Fruit fly (Drosophila melanogaster) whole organism, embryonic: ENCODE results near the gene CG33258.

Experiments
- Adf1 ChIP-seq: fragments of 200-800 bp; sonication (Bioruptor generic); IDR thresholded peaks from 2 replicates; pipeline ENCODE4 v1.3.6; 2022; ENCODE audit warnings: missing biosample characterization, missing genetic modification characterization
- Asciz ChIP-seq: fragments of 200-800 bp; sonication (Bioruptor generic); optimal IDR thresholded peaks from 2 replicates; lab custom pipeline; 2017; ENCODE audit warnings: missing biosample characterization, mild to moderate bottlenecking, missing genetic modification characterization, missing genetic modification reagents
- CG10543 ChIP-seq: fragments of 200-800 bp; sonication (Bioruptor generic); optimal IDR thresholded peaks from 3 replicates; lab custom pipeline; 2017; ENCODE audit warnings: missing biosample characterization, mild to moderate bottlenecking, missing genetic modification characterization, moderate library complexity
- CG11560 ChIP-seq: fragments of 200-800 bp; sonication (Bioruptor generic); IDR thresholded peaks from 3 replicates; pipeline ENCODE4 v1.3.6; 2022; ENCODE audit warnings: missing biosample characterization, missing genetic modification characterization
- CG1233 ChIP-seq: fragments of 200-800 bp; sonication (Bioruptor generic); optimal IDR thresholded peaks from 4 replicates; lab custom pipeline; 2018; ENCODE audit warnings: missing biosample characterization, mild to moderate bottlenecking, missing genetic modification characterization
- CG12769 ChIP-seq: fragments of 200-800 bp; sonication (Bioruptor generic); optimal IDR thresholded peaks from 2 replicates; lab custom pipeline; 2019; ENCODE audit warnings: missing biosample characterization, mild to moderate bottlenecking, missing genetic modification characterization, moderate library complexity
- CG15011 ChIP-seq: fragments of 200-800 bp; sonication (Bioruptor generic); optimal IDR thresholded peaks from 3 replicates; lab custom pipeline; 2018; ENCODE audit warnings: missing biosample characterization, mild to moderate bottlenecking, missing genetic modification characterization
- CG17328 ChIP-seq: fragments of 200-800 bp; sonication (Bioruptor generic); IDR thresholded peaks from 2 replicates; pipeline ENCODE4 v1.3.6; 2022; ENCODE audit warnings: missing biosample characterization, missing genetic modification characterization
- CG1832 ChIP-seq: fragments of 200-800 bp; sonication (Bioruptor generic); optimal IDR thresholded peaks from 2 replicates; lab custom pipeline; 2017; ENCODE audit warnings: missing biosample characterization, mild to moderate bottlenecking, missing genetic modification characterization, inconsistent platforms
- CG2199 ChIP-seq: fragments of 200-800 bp; sonication (Bioruptor generic); IDR thresholded peaks from 3 replicates; pipeline ENCODE4 v1.3.6; 2022; ENCODE audit warnings: missing biosample characterization, missing genetic modification characterization
- CG30020 ChIP-seq: fragments of 200-800 bp; optimal IDR thresholded peaks from 2 replicates; lab custom pipeline; 2019; ENCODE audit warnings: missing biosample characterization, mild to moderate bottlenecking, missing genetic modification characterization, moderate library complexity
- CG3838 ChIP-seq: fragments of 200-800 bp; sonication (Bioruptor generic); optimal IDR thresholded peaks from 3 replicates; lab custom pipeline; 2016; ENCODE audit warnings: missing biosample characterization, missing genetic modification characterization
- CG4360 ChIP-seq: fragments of 200-800 bp; sonication (Bioruptor generic); IDR thresholded peaks from 2 replicates; pipeline ENCODE4 v1.3.6; 2022; ENCODE audit warnings: missing biosample characterization, missing genetic modification characterization
- CG4424 ChIP-seq: fragments of 200-800 bp; sonication (Bioruptor generic); optimal IDR thresholded peaks from 3 replicates; lab custom pipeline; 2016; ENCODE audit warnings: missing biosample characterization, missing genetic modification characterization
- CG6791 ChIP-seq: fragments of 200-800 bp; sonication (Bioruptor generic); IDR thresholded peaks from 3 replicates; pipeline ENCODE4 v1.3.6; 2022; ENCODE audit warnings: missing biosample characterization, missing genetic modification characterization; ENCODE audit not compliant: partially characterized antibody
- CG8290 ChIP-seq, 3 experiments: fragments of 200-800 bp; sonication (Bioruptor generic); optimal IDR thresholded peaks; 2 replicates each; lab custom pipeline; 2016 to 2019; ENCODE audit warnings: missing biosample characterization in 3 of 3, missing genetic modification characterization in 3 of 3, mild to moderate bottlenecking in 2 of 3, moderate library complexity in 1 of 3
- Camta ChIP-seq: fragments of 200-800 bp; sonication (Bioruptor generic); optimal IDR thresholded peaks from 2 replicates; lab custom pipeline; 2016; ENCODE audit warnings: missing biosample characterization, missing genetic modification characterization
- D19A ChIP-seq: fragments of 200-800 bp; optimal IDR thresholded peaks from 3 replicates; lab custom pipeline; 2019; ENCODE audit warnings: missing biosample characterization, mild to moderate bottlenecking, missing genetic modification characterization, moderate library complexity
- Dfd ChIP-seq, 2 experiments: fragments of >200 bp; optimal IDR thresholded peaks; 2 replicates each; lab custom pipeline; 2017; ENCODE audit warnings: missing biosample characterization in 2 of 2, missing genetic modification characterization in 2 of 2
- HLHmδ ChIP-seq: fragments of 200-800 bp; sonication (Bioruptor generic); optimal IDR thresholded peaks from 2 replicates; lab custom pipeline; 2018; ENCODE audit warnings: missing biosample characterization, mild to moderate bottlenecking, missing genetic modification characterization, moderate library complexity
- Hmx ChIP-seq: fragments of 200-800 bp; sonication (Bioruptor generic); optimal IDR thresholded peaks from 2 replicates; lab custom pipeline; 2016; ENCODE audit warnings: missing biosample characterization, missing genetic modification characterization
- Hr78 ChIP-seq, 2 experiments: fragments of 200-800 bp in 1 of 2; fragments of >200 bp in 1 of 2; sonication (Bioruptor generic) in 1 of 2; optimal IDR thresholded peaks; 2 replicates each; lab custom pipeline; 2017 to 2019; ENCODE audit warnings: missing biosample characterization in 2 of 2, missing genetic modification characterization in 2 of 2, mild to moderate bottlenecking in 1 of 2, moderate library complexity in 1 of 2
- Jarid2 ChIP-seq: fragments of 200-800 bp; sonication (Bioruptor generic); optimal IDR thresholded peaks from 3 replicates; lab custom pipeline; 2017; ENCODE audit warnings: mild to moderate bottlenecking, missing biosample characterization, missing genetic modification reagents, missing genetic modification characterization
- NC2β ChIP-seq: fragments of 200-800 bp; sonication (Bioruptor generic); optimal IDR thresholded peaks from 2 replicates; lab custom pipeline; 2016; ENCODE audit warnings: missing biosample characterization, missing genetic modification characterization
- Opbp ChIP-seq: fragments of 200-800 bp; sonication (Bioruptor generic); IDR thresholded peaks from 3 replicates; pipeline ENCODE4 v1.3.6; 2022; ENCODE audit warnings: missing biosample characterization, missing genetic modification characterization; ENCODE audit not compliant: partially characterized antibody
- Vsx1 ChIP-seq: fragments of 200-800 bp; sonication (Bioruptor generic); optimal IDR thresholded peaks from 2 replicates; lab custom pipeline; 2017; ENCODE audit warnings: missing biosample characterization, mild to moderate bottlenecking, missing genetic modification characterization, missing genetic modification reagents
- aop ChIP-seq: fragments of 200-800 bp; sonication (Bioruptor generic); IDR thresholded peaks from 2 replicates; pipeline ENCODE4 v1.3.6; 2022; ENCODE audit warnings: missing biosample characterization, missing genetic modification characterization
- ato ChIP-seq: fragments of 200-800 bp; sonication (Bioruptor generic); IDR thresholded peaks from 2 replicates; pipeline ENCODE4 v1.3.6; 2022; ENCODE audit warnings: missing biosample characterization, missing genetic modification characterization; ENCODE audit not compliant: partially characterized antibody
- chinmo ChIP-seq: fragments of 200-800 bp; sonication (Bioruptor generic); IDR thresholded peaks from 4 replicates; pipeline ENCODE4 v1.3.6; 2022; ENCODE audit warnings: missing biosample characterization, missing genetic modification characterization; ENCODE audit not compliant: partially characterized antibody
- corto ChIP-seq: fragments of 200-800 bp; sonication (Bioruptor generic); optimal IDR thresholded peaks from 2 replicates; lab custom pipeline; 2016; ENCODE audit warnings: missing biosample characterization, mild to moderate bottlenecking, missing genetic modification characterization, moderate library complexity
- dati ChIP-seq: fragments of 200-800 bp; sonication (Bioruptor generic); IDR thresholded peaks from 2 replicates; pipeline ENCODE4 v1.3.6; 2022; ENCODE audit warnings: missing biosample characterization, missing genetic modification characterization
- dmrt11E ChIP-seq: fragments of 200-800 bp; sonication (Bioruptor generic); optimal IDR thresholded peaks from 3 replicates; lab custom pipeline; 2018; ENCODE audit warnings: missing biosample characterization, mild to moderate bottlenecking, missing genetic modification characterization, moderate library complexity
- dpn ChIP-seq, 2 experiments: fragments of 200-800 bp; sonication (Bioruptor generic); optimal IDR thresholded peaks; 3 replicates each; lab custom pipeline; 2016; ENCODE audit warnings: missing biosample characterization in 2 of 2, missing genetic modification characterization in 2 of 2
- insv ChIP-seq, 2 experiments: fragments of 200-800 bp; sonication (Bioruptor generic); optimal IDR thresholded peaks; 3 replicates each; lab custom pipeline; 2016 to 2018; ENCODE audit warnings: missing biosample characterization in 2 of 2, missing genetic modification characterization in 2 of 2
- kni ChIP-seq: fragments of 200-800 bp; sonication (Bioruptor generic); optimal IDR thresholded peaks from 3 replicates; lab custom pipeline; 2017; ENCODE audit warnings: mild to moderate bottlenecking, missing biosample characterization, missing genetic modification reagents, missing genetic modification characterization
- mld ChIP-seq: fragments of 200-800 bp; sonication (Bioruptor generic); IDR thresholded peaks from 3 replicates; pipeline ENCODE4 v1.3.6; 2022; ENCODE audit warnings: missing biosample characterization, missing genetic modification characterization; ENCODE audit not compliant: partially characterized antibody
- nom ChIP-seq: fragments of 200-800 bp; sonication (Bioruptor generic); optimal IDR thresholded peaks from 2 replicates; lab custom pipeline; 2017; ENCODE audit warnings: missing biosample characterization, missing genetic modification characterization, mild to moderate bottlenecking, moderate library complexity, missing genetic modification reagents
- pb ChIP-seq: fragments of 200-800 bp; sonication (Bioruptor generic); optimal IDR thresholded peaks from 3 replicates; lab custom pipeline; 2016; ENCODE audit warnings: missing biosample characterization, missing genetic modification characterization
- pros ChIP-seq: fragments of 200-800 bp; sonication (Bioruptor generic); optimal IDR thresholded peaks from 3 replicates; lab custom pipeline; 2019; ENCODE audit warnings: missing biosample characterization, mild to moderate bottlenecking, missing genetic modification characterization, moderate library complexity
- sd ChIP-seq: fragments of 200-800 bp; sonication (Bioruptor generic); optimal IDR thresholded peaks from 3 replicates; lab custom pipeline; 2018; ENCODE audit warnings: missing biosample characterization, mild to moderate bottlenecking, missing genetic modification characterization, moderate library complexity
- z ChIP-seq: fragments of 200-800 bp; sonication (Bioruptor generic); IDR thresholded peaks from 3 replicates; pipeline ENCODE4 v1.3.6; 2022; ENCODE audit warnings: missing biosample characterization, missing genetic modification characterization

The CG33258 gene

dm6 chr3L:16041260-16042079 lies 40.9 kb upstream of the CG33258 start (continued):
- no peak for TF ChIP-seq Asciz
- TF ChIP-seq CG1832 (GFP tag; lab: Kevin White, UChicago) = peak; percentile 33
- 0 out of 2 replicates have a peak, but pooled peaks have one; percentile 37 for TF ChIP-seq CG4360
- no peak for TF ChIP-seq Jarid2 (GFP tag; lab: Kevin White, UChicago)
- no peak for TF ChIP-seq Hmx (GFP tag; lab: Kevin White, UChicago)
- TF ChIP-seq CG6791 (GFP tag; lab: Robert Waterston, UW) = no peak
- TF ChIP-seq pros (GFP tag; lab: Kevin White, UChicago) = no peak
- TF ChIP-seq dmrt11E (tag; lab: Kevin White, UChicago) = no peak
- TF ChIP-seq HLHmδ (GFP tag; lab: Kevin White, UChicago) = no peak
- TF ChIP-seq nom (GFP tag; lab: Kevin White, UChicago) = peak; percentile 97
- TF ChIP-seq dati (GFP tag; lab: Robert Waterston, UW) = no peak
- TF ChIP-seq Vsx1 (GFP tag; lab: Kevin White, UChicago) = no peak
- peak; percentile 48 for TF ChIP-seq kni (GFP tag; lab: Kevin White, UChicago)
- TF ChIP-seq CG11560 (tag; lab: Robert Waterston, UW) = no peak
- TF ChIP-seq CG2199 (GFP tag; lab: Robert Waterston, UW) = peak; percentile 62; the same call in 1 of the 3 replicates
- 0 out of 3 replicates have a peak, but pooled peaks have one; percentile 53 for TF ChIP-seq mld
- TF ChIP-seq ato (GFP tag; lab: Robert Waterston, UW) = no peak

DNA sequence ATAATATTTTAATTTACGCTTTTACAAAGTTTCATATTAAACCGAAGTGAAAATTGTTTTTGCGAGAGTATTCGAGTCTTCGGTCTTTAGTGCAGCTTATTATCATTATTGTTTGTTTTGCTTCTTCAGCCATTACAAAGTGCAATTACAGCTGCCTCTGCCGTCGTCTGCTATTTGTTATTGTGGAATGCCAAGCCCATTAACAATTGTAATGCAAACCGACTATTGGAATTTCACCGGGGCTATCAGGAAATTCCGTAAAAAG lies 40.3 kb upstream of the CG33258 start:
- no peak for TF ChIP-seq CG4424 (GFP tag; lab: Kevin White, UChicago)
- no peak for TF ChIP-seq Dfd (GFP tag; optimal IDR thresholded peaks at IDR 0.05; lab: Kevin White, UChicago)
- TF ChIP-seq D19A = peak; percentile 54
- TF ChIP-seq, all 482 proteins: peak for 1

DNA sequence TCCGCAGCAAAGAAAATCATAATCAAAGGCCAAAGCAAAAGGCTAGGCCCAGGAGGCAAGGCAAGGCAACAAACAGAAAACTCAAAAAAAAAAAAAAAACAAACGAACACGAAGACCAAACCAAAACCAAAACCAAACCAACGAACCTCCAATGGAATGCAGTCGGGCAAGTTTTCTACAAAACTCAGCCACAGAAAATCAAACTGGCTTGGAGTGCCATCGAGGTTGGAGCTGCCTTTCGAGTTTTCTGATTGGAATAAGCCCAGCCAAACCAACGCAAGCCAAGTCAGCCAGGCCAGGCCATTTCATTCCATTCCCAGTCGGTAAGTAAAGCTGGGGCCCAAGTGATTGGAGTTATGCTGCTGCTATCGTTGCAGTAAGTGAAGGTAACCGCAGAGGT lies 39.7 kb upstream of the CG33258 start:
- TF ChIP-seq z (GFP tag; lab: Robert Waterston, UW) (peak; percentile 60; the same call in 1 of the 3 replicates), sd (tag; lab: Kevin White, UChicago) (peak; percentile 94), CG15011 (no peak), dpn (GFP tag; optimal IDR thresholded peaks at IDR 0.05; lab: Kevin White, UChicago) (no peak), Hr78 (GFP tag; optimal IDR thresholded peaks at IDR 0.05; lab: Kevin White, UChicago) (no peak), CG3838 (GFP tag; lab: Kevin White, UChicago) (no peak), kni (GFP tag; lab: Kevin White, UChicago) (peak; percentile 4), chinmo (GFP tag; lab: Robert Waterston, UW) (peak; percentile 78; the same call in 3 of the 4 replicates), CG1233 (GFP tag; lab: Kevin White, UChicago) (no peak), NC2β (GFP tag; lab: Kevin White, UChicago) (no peak), Adf1 (GFP tag; lab: Robert Waterston, UW) (no peak), CG10543 (GFP tag; lab: Kevin White, UChicago) (peak; percentile 29), CG30020 (tag; lab: Kevin White, UChicago) (no peak), Camta (no peak), corto (GFP tag; lab: Kevin White, UChicago) (peak; percentile 36), insv (GFP tag; optimal IDR thresholded peaks at IDR 0.05; lab: Kevin White, UChicago) (peak in 1 of 2 experiments; percentile 76), CG8290 (GFP tag; optimal IDR thresholded peaks at IDR 0.05; lab: Kevin White, UChicago) (no peak), CG8290 (tag; optimal IDR thresholded peaks at IDR 0.05; lab: Kevin White, UChicago) (peak in 1 of 2 experiments; percentile 5), CG12769 (tag; lab: Kevin White, UChicago) (peak; percentile 47), aop (GFP tag; lab: Robert Waterston, UW) (no peak), Opbp (GFP tag; lab: Robert Waterston, UW) (0 out of 3 replicates have a peak, but pooled peaks have one; percentile 26), pb (GFP tag; lab: Kevin White, UChicago) (no peak), Vsx1 (GFP tag; lab: Kevin White, UChicago) (peak; percentile 21), CG17328 (no peak)
